Fruit fly (Drosophila melanogaster): ENCODE results near the gene Mettl2.

Mettl2 gene

DNA sequence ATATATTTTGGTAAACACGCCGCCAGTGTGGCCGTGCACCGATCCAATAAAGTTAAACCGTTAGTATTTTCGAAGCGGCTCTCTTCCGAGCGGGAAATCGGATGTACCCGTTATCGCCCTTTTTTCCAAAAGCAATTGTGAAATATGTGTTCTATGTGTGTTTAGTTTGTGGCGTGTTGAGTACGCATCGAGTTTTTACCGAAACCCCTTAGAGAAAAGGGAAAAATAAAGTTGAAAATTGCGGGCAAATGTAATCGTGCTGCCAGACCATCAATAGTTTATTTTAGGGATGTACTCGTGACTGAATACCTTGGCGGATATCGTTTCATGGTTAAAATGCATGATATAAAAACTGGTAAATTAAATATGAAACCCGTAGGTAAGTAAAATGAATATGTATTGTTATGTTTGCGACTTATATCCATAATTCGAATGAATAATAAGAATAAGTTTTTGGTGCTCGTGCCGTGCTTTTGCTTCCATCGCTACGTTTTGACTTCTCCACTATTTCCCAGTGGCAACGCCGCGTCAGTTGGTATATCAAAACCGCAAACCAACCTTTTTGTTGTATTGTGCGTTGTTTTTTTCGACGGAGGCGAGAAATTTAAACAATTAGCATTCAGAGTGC is at the start of gene Mettl2, which contains the start of gene Bgb:
TSS of gene Mettl2 (minus strand) at position 51 of the 628 bp plus-strand sequence.
TSS of gene Bgb (plus strand) at position 527 of the 628 bp plus-strand sequence.
- TF ChIP-seq acj6 (GFP tag; optimal IDR thresholded peaks at IDR 0.05) (peak; percentile 82), CG31627 (GFP tag; optimal IDR thresholded peaks at IDR 0.05) (peak; percentile 90), topi (GFP tag; optimal IDR thresholded peaks at IDR 0.05) (peak; percentile 80), dac (GFP tag; optimal IDR thresholded peaks at IDR 0.05) (peak; percentile 42), svp (GFP tag) (no peak), CG11294 (GFP tag; IDR thresholded peaks at IDR 0.05) (peak; percentile 54; the same call in 1 of the 2 replicates), CG3919 (GFP tag; optimal IDR thresholded peaks at IDR 0.05) (peak; percentile 74), Gug (GFP tag; IDR thresholded peaks at IDR 0.05) (peak; percentile 68; the same call in 1 of the 2 replicates), Hr39 (GFP tag; optimal IDR thresholded peaks at IDR 0.05) (peak; percentile 90), CG3032 (tag; optimal IDR thresholded peaks at IDR 0.05) (peak; percentile 81), CG34406 (GFP tag; optimal IDR thresholded peaks at IDR 0.05) (peak; percentile 58), Sox102F (GFP tag; optimal IDR thresholded peaks at IDR 0.05) (no peak), spab (GFP tag; optimal IDR thresholded peaks at IDR 0.05) (no peak), dsx (GFP tag; optimal IDR thresholded peaks at IDR 0.05; ENCODE audit: poor library complexity, severe bottlenecking) (no peak), fd59A (GFP tag; optimal IDR thresholded peaks at IDR 0.05) (peak; percentile 32), CG6163 (GFP tag; IDR thresholded peaks at IDR 0.05) (peak; percentile 83), vri (GFP tag; optimal IDR thresholded peaks at IDR 0.05) (no peak), Ets96B (tag; optimal IDR thresholded peaks at IDR 0.05) (peak; percentile 63), Hr4 (GFP tag; optimal IDR thresholded peaks at IDR 0.05) (peak; percentile 81), cyc (GFP tag; optimal IDR thresholded peaks at IDR 0.05) (peak; percentile 88), CG11762 (GFP tag; optimal IDR thresholded peaks at IDR 0.05; ENCODE audit: insufficient read depth) (peak; percentile 35), fd85E (GFP tag; optimal IDR thresholded peaks at IDR 0.05) (no peak), salr (GFP tag; optimal IDR thresholded peaks at IDR 0.05) (peak in 1 of 2 experiments; percentile 29), CG4318 (GFP tag; optimal IDR thresholded peaks at IDR 0.05) (no peak), OdsH (GFP tag; optimal IDR thresholded peaks at IDR 0.05) (no peak), CG7368 (GFP tag; optimal IDR thresholded peaks at IDR 0.05) (peak; percentile 40), pdm3 (GFP tag; optimal IDR thresholded peaks at IDR 0.05) (no peak), lz (GFP tag; optimal IDR thresholded peaks at IDR 0.05) (peak; percentile 89), CG15336 (GFP tag; IDR thresholded peaks at IDR 0.05) (no peak), ss (GFP tag; optimal IDR thresholded peaks at IDR 0.05) (peak in 1 of 2 experiments; percentile 39), CG9139 (GFP tag; optimal IDR thresholded peaks at IDR 0.05) (peak; percentile 6), eg (GFP tag; IDR thresholded peaks at IDR 0.05) (peak; percentile 73; the same call in 2 of the 3 replicates), CG6854 (GFP tag; optimal IDR thresholded peaks at IDR 0.05) (no peak), CG8119 (GFP tag; IDR thresholded peaks at IDR 0.05) (peak; percentile 53), CG6276 (GFP tag; optimal IDR thresholded peaks at IDR 0.05) (no peak), net (GFP tag; optimal IDR thresholded peaks at IDR 0.05) (no peak), Hr38 (GFP tag; optimal IDR thresholded peaks at IDR 0.05) (no peak), Smox (GFP tag; optimal IDR thresholded peaks at IDR 0.05) (peak; percentile 73), Lpt (GFP tag; optimal IDR thresholded peaks at IDR 0.05) (no peak), CG32006 (GFP tag; optimal IDR thresholded peaks at IDR 0.05) (peak; percentile 72), Sox14 (GFP tag; optimal IDR thresholded peaks at IDR 0.05) (peak; percentile 78), Eip75B (GFP tag; optimal IDR thresholded peaks at IDR 0.05) (no peak), CG11902 (GFP tag; optimal IDR thresholded peaks at IDR 0.05) (peak; percentile 79), Eip78C (GFP tag) (no peak), Blimp-1 (GFP tag; optimal IDR thresholded peaks at IDR 0.05) (no peak), CG10631 (GFP tag; optimal IDR thresholded peaks at IDR 0.05) (peak; percentile 83), CG6792 (GFP tag; optimal IDR thresholded peaks at IDR 0.05) (peak; percentile 75), CG10669 (GFP tag; optimal IDR thresholded peaks at IDR 0.05) (no peak), CG8632 (GFP tag; optimal IDR thresholded peaks at IDR 0.05) (peak; percentile 51), CG8319 (GFP tag; optimal IDR thresholded peaks at IDR 0.05) (peak; percentile 64), CG6808 (GFP tag; optimal IDR thresholded peaks at IDR 0.05) (no peak)

All from whole organism, prepupa.